Worm (Caenorhabditis elegans) whole organism, midembryonic: ENCODE data around the gene Y7A5A.2.

Experiments used
- T22C8.4 ChIP-seq: fragments of 200-800 bp; sonication (Bioruptor generic); IDR thresholded peaks from 2 replicates; pipeline ENCODE4 v1.3.6; 2022; ENCODE audit warnings: missing genetic modification characterization, missing compliant biosample characterization
- cog-1 ChIP-seq: sonication (generic microtip); optimal IDR thresholded peaks from 2 replicates; lab custom pipeline; 2016; ENCODE audit warnings: missing genetic modification characterization, missing compliant biosample characterization
- flt-1 ChIP-seq: fragments of 200-800 bp; sonication (Bioruptor generic); IDR thresholded peaks from 2 replicates; pipeline ENCODE4 v1.3.6; 2022; ENCODE audit warnings: missing genetic modification characterization, missing compliant biosample characterization
- klf-2 ChIP-seq: fragments of 200-800 bp; sonication (Bioruptor generic); conservative IDR thresholded peaks from 2 replicates; pipeline ENCODE4 v1.3.6; 2022; ENCODE audit warnings: missing genetic modification reagents, missing genetic modification characterization, missing compliant biosample characterization
- med-1 ChIP-seq: sonication (generic microtip); optimal IDR thresholded peaks from 2 replicates; lab custom pipeline; 2017; ENCODE audit warnings: missing genetic modification characterization, mild to moderate bottlenecking, missing compliant biosample characterization, antibody characterized with exemption, missing genetic modification reagents; ENCODE audit not compliant: insufficient read depth
- ref-1 ChIP-seq: fragments of 200-800 bp; sonication (Bioruptor generic); conservative IDR thresholded peaks from 2 replicates; pipeline ENCODE4 v1.3.6; 2022; ENCODE audit warnings: missing genetic modification reagents, missing genetic modification characterization, missing compliant biosample characterization
- tab-1 ChIP-seq: fragments of 200-800 bp; sonication (Bioruptor generic); IDR thresholded peaks from 2 replicates; pipeline ENCODE4 v1.3.6; 2022; ENCODE audit warnings: missing genetic modification characterization, missing compliant biosample characterization
- ztf-23 ChIP-seq: fragments of 200-800 bp; sonication (Bioruptor generic); IDR thresholded peaks from 2 replicates; pipeline ENCODE4 v1.3.6; 2022; ENCODE audit warnings: missing genetic modification reagents, missing genetic modification characterization, missing compliant biosample characterization
- ztf-29 ChIP-seq: fragments of 200-800 bp; sonication (Bioruptor generic); IDR thresholded peaks from 2 replicates; pipeline ENCODE4 v1.3.6; 2022; ENCODE audit warnings: missing genetic modification reagents, missing genetic modification characterization, missing compliant biosample characterization

Gene Y7A5A.2

DNA sequence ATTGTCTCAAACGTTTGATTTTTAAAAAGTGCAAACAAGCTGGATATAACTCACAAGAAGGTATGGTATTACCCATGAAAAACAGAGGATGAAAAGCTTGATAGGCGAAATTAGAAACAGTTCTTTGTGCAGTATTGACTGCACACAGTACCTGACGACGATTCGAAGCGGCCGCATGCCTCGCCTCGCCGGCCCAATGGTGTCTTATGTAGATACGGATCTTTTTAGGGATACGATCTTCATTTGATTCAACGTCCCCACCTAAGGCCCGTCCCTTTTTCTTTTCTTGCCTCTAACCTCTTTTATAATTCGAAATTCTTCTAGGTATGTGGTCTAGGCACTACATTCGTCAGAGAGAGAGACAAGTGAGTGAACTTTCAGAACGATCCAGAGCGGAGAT, 6.4 kb downstream of the Y7A5A.2 start, which contains the start of gene bus-17:
Gene bus-17, minus strand, starts transcription at position 208 of the 400 bp plus-strand sequence.
- TF ChIP-seq klf-2 (no peak), med-1 (GFP tag; lab: Kevin White, UChicago) (no peak), ztf-29 (GFP tag; lab: Robert Waterston, UW) (no peak), flt-1 (GFP tag; lab: Robert Waterston, UW) (no peak), T22C8.4 (GFP tag; lab: Robert Waterston, UW) (no peak), tab-1 (GFP tag; lab: Robert Waterston, UW) (no peak)

DNA sequence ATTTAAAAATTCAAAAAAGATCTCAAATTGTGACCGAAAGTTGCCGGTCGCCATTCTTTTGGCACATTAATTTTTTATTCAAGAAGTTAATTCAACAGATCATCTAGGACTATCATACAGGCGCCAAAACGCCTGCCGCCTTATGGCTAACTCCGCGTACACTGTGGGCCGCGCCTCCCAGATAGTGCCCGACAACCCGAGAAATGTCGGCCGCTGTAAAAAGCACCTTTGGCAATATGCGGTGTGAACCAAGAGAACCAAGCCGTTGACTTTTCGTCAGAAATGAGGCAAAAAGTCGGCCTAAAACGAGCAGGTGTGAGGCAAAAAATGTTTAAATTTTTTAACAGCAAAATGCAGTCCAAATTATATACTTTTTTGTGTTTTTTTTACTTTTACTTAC, 13.3 kb downstream of the Y7A5A.2 start:
- TF ChIP-seq T22C8.4 (GFP tag; lab: Robert Waterston, UW) = no peak
- TF ChIP-seq klf-2 = no peak
- no peak for TF ChIP-seq ref-1 (GFP tag; lab: Robert Waterston, UW)
- TF ChIP-seq cog-1 = no peak
- TF ChIP-seq flt-1 (GFP tag; lab: Robert Waterston, UW) = no peak
- no peak for TF ChIP-seq med-1 (GFP tag; lab: Kevin White, UChicago)
- no peak for TF ChIP-seq ztf-29 (GFP tag; lab: Robert Waterston, UW)
- TF ChIP-seq ztf-23 (GFP tag; lab: Robert Waterston, UW) = no peak
- no peak for TF ChIP-seq tab-1 (GFP tag; lab: Robert Waterston, UW)

DNA sequence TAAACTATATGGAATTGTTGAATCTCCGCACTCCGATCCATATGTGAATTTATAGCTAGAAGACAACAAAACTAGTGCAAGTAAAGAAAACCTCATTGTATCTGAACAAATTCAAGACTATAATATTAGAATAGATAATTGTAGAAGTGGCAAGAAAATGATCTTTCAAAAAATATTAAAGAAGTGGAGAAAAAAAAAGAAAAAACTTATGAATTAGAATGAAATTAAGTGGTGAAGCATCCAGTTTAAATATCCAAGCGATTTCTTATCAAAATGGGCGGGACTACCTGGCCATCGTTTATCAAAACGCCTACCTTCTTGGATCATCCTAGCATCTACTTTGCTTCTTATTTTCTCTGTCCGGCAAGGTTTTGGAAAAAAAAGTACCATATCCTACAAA, 15.4 kb downstream of the Y7A5A.2 start, which contains the start of gene wrt-4:
Gene wrt-4, minus strand, starts transcription at position 101 of the 400 bp plus-strand sequence.
- TF ChIP-seq cog-1 (no peak), tab-1 (GFP tag; lab: Robert Waterston, UW) (no peak), ztf-23 (GFP tag; lab: Robert Waterston, UW) (no peak), med-1 (GFP tag; lab: Kevin White, UChicago) (no peak), klf-2 (no peak), ref-1 (GFP tag; lab: Robert Waterston, UW) (no peak), T22C8.4 (GFP tag; lab: Robert Waterston, UW) (no peak), flt-1 (GFP tag; lab: Robert Waterston, UW) (no peak), ztf-29 (GFP tag; lab: Robert Waterston, UW) (no peak)

DNA sequence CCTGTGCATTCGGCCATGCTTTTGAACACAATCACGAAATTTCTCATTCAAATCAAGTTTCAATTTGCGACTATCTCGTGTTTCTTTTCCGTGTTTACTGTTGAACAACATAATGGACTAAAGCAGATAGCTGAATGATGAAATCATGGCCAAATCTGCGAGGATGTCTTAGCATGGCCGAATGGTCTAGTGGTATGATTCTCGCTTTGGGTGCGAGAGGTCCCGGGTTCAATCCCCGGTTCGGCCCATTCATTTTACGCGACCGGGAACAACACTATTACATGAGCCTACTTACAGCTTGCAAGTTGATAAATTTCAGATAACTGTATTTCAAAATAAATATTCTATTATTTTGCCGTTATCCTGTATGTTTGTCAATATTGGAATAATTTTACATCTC, 21.3 kb downstream of the Y7A5A.2 start:
- TF ChIP-seq cog-1 (no peak), ref-1 (GFP tag; lab: Robert Waterston, UW) (no peak), ztf-29 (GFP tag; lab: Robert Waterston, UW) (no peak), flt-1 (GFP tag; lab: Robert Waterston, UW) (no peak), klf-2 (no peak)

DNA sequence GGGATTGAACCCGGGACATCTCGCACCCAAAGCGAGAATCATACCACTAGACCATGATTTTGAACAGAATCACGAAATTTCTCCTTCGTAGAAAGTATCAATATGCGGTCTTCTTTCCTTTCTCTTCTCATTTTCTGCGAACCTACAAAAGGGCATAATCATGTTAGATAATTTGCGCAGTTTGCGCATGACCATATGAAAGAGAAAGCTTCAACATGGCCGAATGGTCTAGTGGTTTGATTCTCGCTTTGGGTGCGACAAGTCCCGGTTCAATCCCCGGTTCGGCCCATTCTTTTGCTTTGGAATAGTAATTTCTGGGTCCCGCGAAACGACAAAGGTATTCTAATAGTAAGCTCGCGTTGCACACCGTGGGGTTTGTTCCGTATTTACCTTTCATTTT, 24.7 kb downstream of the Y7A5A.2 start:
- TF ChIP-seq ztf-29 (GFP tag; lab: Robert Waterston, UW) = no peak
- 0 out of 2 replicates have a peak, but pooled peaks have one; percentile 17 for TF ChIP-seq tab-1 (GFP tag; lab: Robert Waterston, UW)
- 0 out of 2 replicates have a peak, but pooled peaks have one; percentile 5 for TF ChIP-seq T22C8.4 (GFP tag; lab: Robert Waterston, UW)
- no peak for TF ChIP-seq cog-1
- TF ChIP-seq ztf-23 (GFP tag; lab: Robert Waterston, UW) = no peak
- 0 out of 2 replicates have a peak, but pooled peaks have one; percentile 13 for TF ChIP-seq flt-1 (GFP tag; lab: Robert Waterston, UW)

DNA sequence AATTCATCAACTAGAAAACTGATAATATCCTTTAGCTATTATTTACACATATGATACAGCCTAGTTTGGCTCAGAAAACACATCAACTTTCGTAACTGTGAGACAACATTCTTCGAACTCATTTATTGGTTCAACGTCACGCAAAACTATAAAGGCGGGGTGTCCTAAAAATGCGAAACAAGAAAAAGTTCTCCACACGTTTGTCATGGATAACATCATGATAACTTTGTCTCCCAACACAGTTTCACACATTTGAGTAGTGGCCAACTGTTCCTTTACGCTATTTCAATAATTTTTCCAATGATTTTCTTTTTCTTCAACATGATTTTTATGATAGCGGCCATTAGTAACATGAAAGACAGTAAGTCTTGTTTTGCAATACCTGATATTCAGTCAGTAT, 25.8 kb downstream of the Y7A5A.2 start, which contains the start of gene srxa-9:
Gene srxa-9, plus strand, starts transcription at position 301 of the 400 bp plus-strand sequence.
- TF ChIP-seq flt-1 (GFP tag; lab: Robert Waterston, UW) (no peak), ref-1 (GFP tag; lab: Robert Waterston, UW) (no peak), cog-1 (no peak), ztf-29 (GFP tag; lab: Robert Waterston, UW) (no peak), med-1 (GFP tag; lab: Kevin White, UChicago) (no peak), ztf-23 (GFP tag; lab: Robert Waterston, UW) (no peak), tab-1 (GFP tag; lab: Robert Waterston, UW) (no peak)

DNA sequence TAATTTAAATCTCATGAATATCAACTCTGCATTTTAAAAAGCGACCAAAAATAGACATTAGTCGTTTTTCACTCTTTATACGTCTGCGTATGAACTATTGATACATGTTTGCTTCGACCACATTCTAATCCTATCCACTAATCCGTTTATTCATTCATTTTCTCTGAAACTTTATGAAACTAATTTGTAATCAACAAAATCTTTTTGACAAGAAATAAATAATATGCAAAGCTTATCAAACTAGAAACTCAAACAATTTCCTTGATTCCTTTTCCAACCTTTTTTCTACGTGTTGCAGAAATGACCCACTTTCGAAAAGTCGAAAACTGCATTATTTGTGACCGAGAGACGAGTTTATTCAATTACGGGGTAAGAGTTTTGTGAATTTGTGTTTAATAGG, 30.2 kb downstream of the Y7A5A.2 start, which contains the start of gene nhr-255:
Gene nhr-255, plus strand, starts transcription at position 301 of the 400 bp plus-strand sequence.
- TF ChIP-seq ztf-23 (GFP tag; lab: Robert Waterston, UW) (no peak), ref-1 (GFP tag; lab: Robert Waterston, UW) (no peak), cog-1 (no peak), flt-1 (GFP tag; lab: Robert Waterston, UW) (no peak), klf-2 (no peak), T22C8.4 (GFP tag; lab: Robert Waterston, UW) (no peak), ztf-29 (GFP tag; lab: Robert Waterston, UW) (no peak), med-1 (GFP tag; lab: Kevin White, UChicago) (no peak), tab-1 (GFP tag; lab: Robert Waterston, UW) (no peak)

DNA sequence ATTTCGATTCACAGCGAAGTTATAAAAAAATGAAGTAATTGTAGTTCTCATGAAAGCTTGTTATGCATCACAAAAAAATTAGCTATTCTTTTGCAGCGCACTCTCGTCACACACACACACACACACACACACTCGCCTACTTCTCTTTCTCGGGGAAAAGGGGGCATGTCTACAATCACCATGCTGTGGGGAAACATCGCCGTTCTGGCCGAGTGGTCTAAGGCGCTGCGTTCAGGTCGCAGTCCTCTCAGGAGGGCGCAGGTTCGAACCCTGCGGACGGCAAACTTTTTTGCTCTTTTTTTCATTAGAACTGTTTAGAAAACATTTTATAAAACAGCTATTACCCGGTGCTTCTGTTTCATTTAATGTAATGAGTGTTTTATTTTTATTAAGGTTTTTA, 30.7 kb downstream of the Y7A5A.2 start:
- TF ChIP-seq tab-1 (GFP tag; lab: Robert Waterston, UW) = peak; percentile 96
- peak; percentile 92 for TF ChIP-seq klf-2
- TF ChIP-seq ref-1 (GFP tag; lab: Robert Waterston, UW) = peak; percentile 88
- TF ChIP-seq cog-1 = peak; percentile 84
- TF ChIP-seq ztf-23 (GFP tag; lab: Robert Waterston, UW) = peak; percentile 95
- peak; percentile 68 for TF ChIP-seq med-1 (GFP tag; lab: Kevin White, UChicago)
- peak; percentile 96 for TF ChIP-seq flt-1 (GFP tag; lab: Robert Waterston, UW)
- peak; percentile 91 for TF ChIP-seq T22C8.4 (GFP tag; lab: Robert Waterston, UW)
- peak; percentile 88 for TF ChIP-seq ztf-29 (GFP tag; lab: Robert Waterston, UW)

DNA sequence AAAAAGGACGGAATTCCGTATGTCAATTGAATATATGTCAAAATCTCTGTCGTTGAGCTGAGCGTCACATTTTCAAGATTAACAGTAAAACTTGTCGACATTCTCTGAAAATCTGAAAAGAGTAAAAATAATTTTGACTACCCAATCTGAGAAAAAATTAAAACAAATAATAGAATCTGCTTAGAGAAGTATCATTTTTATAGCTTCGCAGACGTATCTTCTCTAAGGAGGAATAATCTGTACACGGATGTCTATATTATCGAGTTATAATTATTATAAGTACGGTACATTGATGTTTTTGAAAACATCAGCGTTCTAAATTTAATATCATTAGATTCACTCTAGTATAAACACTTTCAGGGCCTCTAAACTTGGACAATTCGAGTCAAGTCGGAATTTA, 32.0 kb downstream of the Y7A5A.2 start, which contains the start of gene srg-64:
Gene srg-64, minus strand, starts transcription at position 101 of the 400 bp plus-strand sequence.
- TF ChIP-seq tab-1 (GFP tag; lab: Robert Waterston, UW) = no peak
- TF ChIP-seq klf-2 = no peak
- no peak for TF ChIP-seq med-1 (GFP tag; lab: Kevin White, UChicago)
- no peak for TF ChIP-seq T22C8.4 (GFP tag; lab: Robert Waterston, UW)
